Worm (Caenorhabditis elegans) whole organism, early embryonic: ENCODE results near the gene ZK418.2.
A peak's percentile ranks its signal among the peaks of the same experiment; 100 is the strongest.

Source experiments
- B0310.2 ChIP-seq: sonication (generic microtip); optimal IDR thresholded peaks from 2 replicates; lab custom pipeline; 2016; ENCODE audit warnings: mild to moderate bottlenecking, missing genetic modification characterization, missing compliant biosample characterization
- ama-1 ChIP-seq: fragments of 150-350 bp; optimal IDR thresholded peaks from 2 replicates; lab custom pipeline; 2014
- ets-7 ChIP-seq: sonication (generic microtip); optimal IDR thresholded peaks from 2 replicates; lab custom pipeline; 2016; ENCODE audit warnings: missing genotype, missing genetic modification characterization, missing compliant biosample characterization
- hmg-4 ChIP-seq: fragments of 200-800 bp; sonication (Bioruptor generic); optimal IDR thresholded peaks from 2 replicates; lab custom pipeline; 2018; ENCODE audit warnings: mild to moderate bottlenecking, missing genetic modification characterization, missing compliant biosample characterization
- pes-1 ChIP-seq: fragments of 200-800 bp; sonication (Bioruptor generic); IDR thresholded peaks from 2 replicates; pipeline ENCODE4 v1.3.6; 2022; ENCODE audit warnings: missing genetic modification reagents, missing genetic modification characterization, missing compliant biosample characterization
- scrt-1 ChIP-seq: fragments of 200-800 bp; sonication (Bioruptor generic); IDR thresholded peaks from 2 replicates; pipeline ENCODE4 v1.3.6; 2022; ENCODE audit warnings: missing genetic modification characterization, missing compliant biosample characterization
- sea-1 ChIP-seq: fragments of 200-800 bp; sonication (Bioruptor generic); conservative IDR thresholded peaks from 2 replicates; pipeline ENCODE4 v1.3.6; 2022; ENCODE audit warnings: missing genetic modification characterization, missing compliant biosample characterization

Gene ZK418.2

DNA sequence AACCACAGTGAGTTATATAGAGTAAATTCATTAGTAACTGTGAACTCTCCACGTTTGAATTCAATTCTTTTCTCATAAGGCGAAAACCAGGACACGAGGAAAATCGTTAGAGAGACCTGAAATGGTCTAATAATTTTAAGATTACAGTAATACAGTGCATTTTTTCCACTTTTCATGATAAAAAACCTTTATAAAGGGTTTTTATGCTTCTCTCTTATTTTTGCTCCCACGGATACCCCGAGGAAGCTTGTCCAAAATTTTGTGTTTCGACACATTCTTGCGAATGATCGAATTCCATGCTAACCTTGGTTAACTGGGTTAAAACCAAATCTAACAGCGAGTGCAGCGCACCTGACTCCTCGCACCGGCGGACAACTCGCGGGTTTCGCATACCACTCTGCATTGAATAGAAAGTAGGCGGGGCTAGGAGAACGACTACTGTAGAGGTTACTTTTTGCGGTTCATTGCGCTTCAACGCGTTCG, 49.1 kb downstream of the ZK418.2 start:
- TF ChIP-seq ama-1 (lab: Kevin White, UChicago) (peak; percentile 76), B0310.2 (tag; lab: Kevin White, UChicago) (no peak)

- TF ChIP-seq sea-1 (GFP tag; lab: Robert Waterston, UW): no peak
- no peak for TF ChIP-seq scrt-1 (GFP tag; lab: Robert Waterston, UW)
- TF ChIP-seq B0310.2 (tag; lab: Kevin White, UChicago): no peak
- TF ChIP-seq hmg-4 (GFP tag; lab: Kevin White, UChicago): peak; percentile 8
- peak; percentile 94 for TF ChIP-seq ama-1 (lab: Kevin White, UChicago)
Observed at ce11 chrIII:7141285-7141715, 50.2 kb downstream of the ZK418.2 start.

DNA sequence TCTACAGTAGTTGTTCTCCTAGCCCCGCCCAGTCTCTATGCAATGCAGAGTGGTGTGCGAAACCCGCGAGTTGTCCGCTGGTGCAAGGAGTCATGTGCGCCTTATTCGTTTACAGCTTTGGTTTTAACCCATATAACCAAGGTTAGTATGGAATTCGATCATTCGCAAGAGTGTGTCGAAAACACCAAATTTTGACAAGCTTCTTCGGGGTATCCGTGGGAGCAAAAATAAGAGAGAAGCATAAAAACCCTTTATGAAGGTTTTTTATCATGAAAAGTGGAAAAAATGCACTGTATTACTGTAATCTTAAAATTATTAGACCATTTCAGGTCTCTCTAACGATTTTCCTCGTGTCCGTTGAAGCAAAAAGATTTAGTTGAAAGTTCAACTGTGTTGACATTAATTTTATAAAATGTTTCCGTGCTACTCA, 51.0 kb downstream of the ZK418.2 start:
- no peak for TF ChIP-seq ets-7
- TF ChIP-seq ama-1 (lab: Kevin White, UChicago): peak; percentile 90
- peak; percentile 53; the same call in 1 of the 2 replicates for TF ChIP-seq pes-1 (GFP tag; lab: Robert Waterston, UW)
